Fruit fly (Drosophila melanogaster) whole organism, embryonic: ENCODE results near the gene CG31904.

Experiments
- Awh ChIP-seq: fragments of 200-800 bp; sonication (Bioruptor generic); IDR thresholded peaks from 2 replicates; pipeline ENCODE4, ENCODE4 v1.3.6; 2022; ENCODE audit warnings: missing biosample characterization, missing genetic modification characterization
- CG11504 ChIP-seq: fragments of 200-800 bp; sonication (Bioruptor generic); optimal IDR thresholded peaks from 3 replicates; lab custom pipeline; 2019; ENCODE audit warnings: missing biosample characterization, mild to moderate bottlenecking, missing genetic modification characterization, moderate library complexity
- CG12104 ChIP-seq: fragments of 200-800 bp; sonication (Bioruptor generic); optimal IDR thresholded peaks from 3 replicates; lab custom pipeline; 2016; ENCODE audit warnings: missing biosample characterization, missing genetic modification characterization
- CG12744 ChIP-seq: fragments of 200-800 bp; sonication (Bioruptor generic); optimal IDR thresholded peaks from 2 replicates; lab custom pipeline; 2016; ENCODE audit warnings: missing biosample characterization, missing genetic modification characterization
- CG13424 ChIP-seq: fragments of 200-800 bp; sonication (Bioruptor generic); optimal IDR thresholded peaks from 2 replicates; lab custom pipeline; 2019; ENCODE audit warnings: missing biosample characterization, mild to moderate bottlenecking, missing genetic modification characterization, moderate library complexity
- CG16863 ChIP-seq: fragments of 200-800 bp; sonication (Bioruptor generic); optimal IDR thresholded peaks from 3 replicates; lab custom pipeline; 2016; ENCODE audit warnings: missing biosample characterization, missing genetic modification characterization
- CG17385 ChIP-seq: fragments of 200-800 bp; sonication (Bioruptor generic); optimal IDR thresholded peaks from 3 replicates; lab custom pipeline; 2018; ENCODE audit warnings: missing biosample characterization, mild to moderate bottlenecking, missing genetic modification characterization
- CG17568 ChIP-seq: fragments of 200-800 bp; sonication (Bioruptor generic); optimal IDR thresholded peaks from 2 replicates; lab custom pipeline; 2018; ENCODE audit warnings: missing biosample characterization, mild to moderate bottlenecking, missing genetic modification characterization, moderate library complexity
- CG17612 ChIP-seq: fragments of 200-800 bp; sonication (Bioruptor generic); IDR thresholded peaks from 2 replicates; pipeline ENCODE4 v1.3.6; 2022; ENCODE audit warnings: missing biosample characterization, missing genetic modification characterization
- CG32532 ChIP-seq: fragments of 200-800 bp; sonication (Bioruptor generic); IDR thresholded peaks from 2 replicates; pipeline ENCODE4 v1.3.6; 2022; ENCODE audit warnings: missing biosample characterization, missing genetic modification characterization
- CG34422 ChIP-seq: fragments of 200-800 bp; sonication (Bioruptor generic); IDR thresholded peaks from 3 replicates; pipeline ENCODE4 v1.3.6; 2022; ENCODE audit warnings: missing biosample characterization, missing genetic modification characterization
- CG3995 ChIP-seq: fragments of 200-800 bp; sonication (Bioruptor generic); optimal IDR thresholded peaks from 3 replicates; lab custom pipeline; 2016; ENCODE audit warnings: missing biosample characterization, missing genetic modification characterization
- CG4282 ChIP-seq: fragments of 200-800 bp; sonication (Bioruptor generic); optimal IDR thresholded peaks from 2 replicates; lab custom pipeline; 2016; ENCODE audit warnings: missing biosample characterization, missing genetic modification characterization
- CG4424 ChIP-seq: fragments of 200-800 bp; sonication (Bioruptor generic); optimal IDR thresholded peaks from 3 replicates; lab custom pipeline; 2016; ENCODE audit warnings: missing biosample characterization, missing genetic modification characterization
- CG4854 ChIP-seq: fragments of 200-800 bp; sonication (Bioruptor generic); optimal IDR thresholded peaks from 2 replicates; lab custom pipeline; 2016; ENCODE audit warnings: missing biosample characterization, missing genetic modification characterization, inconsistent platforms
- CG5953 ChIP-seq: fragments of 200-800 bp; sonication (Bioruptor generic); IDR thresholded peaks from 2 replicates; pipeline ENCODE4 v1.3.6; 2022; ENCODE audit warnings: missing biosample characterization, missing genetic modification characterization
- CG6654 ChIP-seq: fragments of 200-800 bp; sonication (Bioruptor generic); optimal IDR thresholded peaks from 2 replicates; lab custom pipeline; 2017; ENCODE audit warnings: missing biosample characterization, mild to moderate bottlenecking, missing genetic modification characterization
- CG6689 ChIP-seq: fragments of 200-800 bp; sonication (Bioruptor generic); IDR thresholded peaks from 2 replicates; pipeline ENCODE4 v1.3.6; 2022; ENCODE audit warnings: missing biosample characterization, missing genetic modification characterization
- CG9817 ChIP-seq: fragments of 200-800 bp; sonication (Bioruptor generic); optimal IDR thresholded peaks from 2 replicates; lab custom pipeline; 2018; ENCODE audit warnings: missing biosample characterization, mild to moderate bottlenecking, missing genetic modification characterization, moderate library complexity
- Drgx ChIP-seq: fragments of 200-800 bp; sonication (Bioruptor generic); IDR thresholded peaks from 2 replicates; pipeline ENCODE4 v1.3.6; 2022; ENCODE audit warnings: missing biosample characterization, missing genetic modification characterization
- E2f1 ChIP-seq: fragments of 200-800 bp; sonication (Bioruptor generic); IDR thresholded peaks from 2 replicates; pipeline ENCODE4 v1.3.6; 2022; ENCODE audit warnings: missing biosample characterization, missing genetic modification characterization
- H2.0 ChIP-seq: fragments of 200-800 bp; sonication (Bioruptor generic); IDR thresholded peaks from 2 replicates; pipeline ENCODE4 v1.3.6; 2022; ENCODE audit warnings: missing biosample characterization, missing genetic modification characterization
- Hsf ChIP-seq: fragments of 200-800 bp; sonication (Bioruptor generic); optimal IDR thresholded peaks from 3 replicates; lab custom pipeline; 2016; ENCODE audit warnings: missing biosample characterization, missing genetic modification characterization
- MBD-R2 ChIP-seq: fragments of 200-800 bp; sonication (Bioruptor generic); IDR thresholded peaks from 2 replicates; pipeline ENCODE4 v1.3.6; 2022; ENCODE audit warnings: missing biosample characterization, missing genetic modification characterization
- Myb ChIP-seq: fragments of 200-800 bp; sonication (Bioruptor generic); optimal IDR thresholded peaks from 2 replicates; lab custom pipeline; 2016; ENCODE audit warnings: missing biosample characterization, missing genetic modification characterization
- NK7.1 ChIP-seq: fragments of 200-800 bp; sonication (Bioruptor generic); optimal IDR thresholded peaks from 3 replicates; lab custom pipeline; 2016; ENCODE audit warnings: missing biosample characterization, missing genetic modification characterization
- Poxn ChIP-seq: fragments of 200-800 bp; sonication (Bioruptor generic); IDR thresholded peaks from 2 replicates; pipeline ENCODE4 v1.3.6; 2022; ENCODE audit warnings: missing biosample characterization, missing genetic modification characterization
- Ravus ChIP-seq: fragments of 200-800 bp; sonication (Bioruptor generic); IDR thresholded peaks from 2 replicates; pipeline ENCODE4 v1.3.6; 2022; ENCODE audit warnings: missing biosample characterization, missing genetic modification characterization
- Sox100B ChIP-seq: fragments of 200-800 bp; sonication (Bioruptor generic); optimal IDR thresholded peaks from 3 replicates; lab custom pipeline; 2018; ENCODE audit warnings: missing biosample characterization, mild to moderate bottlenecking, missing genetic modification characterization
- Tbp ChIP-seq: fragments of >200 bp; optimal IDR thresholded peaks from 2 replicates; lab custom pipeline; 2018; ENCODE audit warnings: missing biosample characterization, missing genetic modification characterization
- Usf ChIP-seq: fragments of 200-800 bp; sonication (Bioruptor generic); optimal IDR thresholded peaks from 2 replicates; lab custom pipeline; 2017; ENCODE audit warnings: missing genotype, missing biosample characterization, missing genetic modification characterization
- ase ChIP-seq: fragments of 200-800 bp; sonication (Bioruptor generic); IDR thresholded peaks from 3 replicates; pipeline ENCODE4 v1.3.6; 2022; ENCODE audit warnings: missing biosample characterization, missing genetic modification characterization
- ash1 ChIP-seq: fragments of 200-800 bp; sonication (Bioruptor generic); optimal IDR thresholded peaks from 2 replicates; lab custom pipeline; 2018; ENCODE audit warnings: missing biosample characterization, mild to moderate bottlenecking, missing genetic modification characterization
- bigmax ChIP-seq: fragments of 200-800 bp; sonication (Bioruptor generic); optimal IDR thresholded peaks from 2 replicates; lab custom pipeline; 2018; ENCODE audit warnings: missing biosample characterization, mild to moderate bottlenecking, missing genetic modification characterization
- cato ChIP-seq: fragments of 200-800 bp; sonication (Bioruptor generic); optimal IDR thresholded peaks from 2 replicates; lab custom pipeline; 2016; ENCODE audit warnings: missing biosample characterization, missing genetic modification characterization, borderline replicate concordance
- ci ChIP-seq: fragments of 200-800 bp; sonication (Bioruptor generic); IDR thresholded peaks from 3 replicates; pipeline ENCODE4 v1.3.6; 2022; ENCODE audit warnings: missing biosample characterization, missing genetic modification characterization
- crc ChIP-seq: fragments of 200-800 bp; sonication (Bioruptor generic); optimal IDR thresholded peaks from 2 replicates; lab custom pipeline; 2016; ENCODE audit warnings: missing biosample characterization, missing genetic modification characterization
- croc ChIP-seq: fragments of 200-800 bp; sonication (Bioruptor generic); conservative IDR thresholded peaks from 3 replicates; pipeline ENCODE4 v1.3.6; 2022; ENCODE audit warnings: missing biosample characterization, missing genetic modification characterization
- esg ChIP-seq: fragments of 200-800 bp; sonication (Bioruptor generic); conservative IDR thresholded peaks from 2 replicates; pipeline ENCODE4 v1.3.6; 2022; ENCODE audit warnings: missing biosample characterization, missing genetic modification characterization
- gem ChIP-seq: fragments of 200-800 bp; sonication (Bioruptor generic); optimal IDR thresholded peaks from 2 replicates; lab custom pipeline; 2019; ENCODE audit warnings: missing biosample characterization, mild to moderate bottlenecking, missing genetic modification characterization, moderate library complexity
- gsb ChIP-seq: fragments of 200-800 bp; sonication (Bioruptor generic); IDR thresholded peaks from 2 replicates; pipeline ENCODE4 v1.3.6; 2022; ENCODE audit warnings: missing biosample characterization, missing genetic modification characterization
- hb ChIP-seq: fragments of 200-800 bp; sonication (Bioruptor generic); IDR thresholded peaks from 3 replicates; pipeline ENCODE4 v1.3.6; 2022; ENCODE audit warnings: missing biosample characterization, missing genetic modification characterization; ENCODE audit not compliant: partially characterized antibody
- pan ChIP-seq, 4 experiments: fragments of >200 bp in 3 of 4; fragments of 200-800 bp in 1 of 4; sonication (Bioruptor generic) in 1 of 4; optimal IDR thresholded peaks in 3 of 4; IDR thresholded peaks in 1 of 4; 2 replicates each; pipeline versions ENCODE4 v1.3.6 to Lab custom; 2017 to 2022; ENCODE audit warnings: missing biosample characterization in 2 of 4, missing genetic modification characterization in 2 of 4, mixed read lengths in 1 of 4
- peb ChIP-seq: fragments of 200-800 bp; sonication (Bioruptor generic); IDR thresholded peaks from 2 replicates; pipeline ENCODE4 v1.3.6; 2022; ENCODE audit warnings: missing biosample characterization, missing genetic modification characterization
- pfk ChIP-seq: fragments of 200-800 bp; sonication (Bioruptor generic); optimal IDR thresholded peaks from 2 replicates; lab custom pipeline; 2018; ENCODE audit warnings: missing biosample characterization, mild to moderate bottlenecking, missing genetic modification characterization, moderate library complexity
- rib ChIP-seq: fragments of 200-800 bp; sonication (Bioruptor generic); IDR thresholded peaks from 2 replicates; pipeline ENCODE4 v1.3.6; 2022; ENCODE audit warnings: missing biosample characterization, missing genetic modification characterization
- sens ChIP-seq: fragments of 200-800 bp; sonication (Bioruptor generic); peaks from one replicate; lab custom pipeline; 2016; ENCODE audit warnings: missing biosample characterization, missing genetic modification characterization
- sisA ChIP-seq: fragments of 200-800 bp; sonication (Bioruptor generic); IDR thresholded peaks from 2 replicates; pipeline ENCODE4 v1.3.6; 2022; ENCODE audit warnings: missing biosample characterization, missing genetic modification characterization
- slbo ChIP-seq: fragments of 200-800 bp; sonication (Bioruptor generic); IDR thresholded peaks from 2 replicates; pipeline ENCODE4 v1.3.6; 2022; ENCODE audit warnings: missing biosample characterization, missing genetic modification characterization
- slou ChIP-seq: fragments of 200-800 bp; sonication (Bioruptor generic); optimal IDR thresholded peaks from 3 replicates; lab custom pipeline; 2016; ENCODE audit warnings: missing biosample characterization, missing genetic modification characterization
- tin ChIP-seq: fragments of 200-800 bp; sonication (Bioruptor generic); optimal IDR thresholded peaks from 3 replicates; lab custom pipeline; 2016; ENCODE audit warnings: missing biosample characterization, missing genetic modification characterization
- vvl ChIP-seq: fragments of 200-800 bp; sonication (Bioruptor generic); IDR thresholded peaks from 2 replicates; pipeline ENCODE4 v1.3.6; 2022; ENCODE audit warnings: missing biosample characterization, missing genetic modification characterization

The CG31904 gene

dm6 chr2L:7756835-7757234, 18.2 kb upstream of the CG31904 start (continued):
- 0 out of 3 replicates have a peak, but pooled peaks have one; percentile 16 for TF ChIP-seq CG34422 (GFP tag; lab: Robert Waterston, UW)
- no peak for TF ChIP-seq CG6654 (GFP tag; lab: Kevin White, UChicago)
- TF ChIP-seq CG5953 (GFP tag; lab: Robert Waterston, UW): 0 out of 2 replicates have a peak, but pooled peaks have one; percentile 16
- peak; percentile 34 for TF ChIP-seq CG11504 (tag; lab: Kevin White, UChicago)
- TF ChIP-seq tin (GFP tag; lab: Kevin White, UChicago): no peak
- TF ChIP-seq CG4424 (GFP tag; lab: Kevin White, UChicago): no peak
- TF ChIP-seq slou (GFP tag; lab: Kevin White, UChicago): no peak
- no peak for TF ChIP-seq CG17568 (GFP tag; lab: Kevin White, UChicago)
- TF ChIP-seq Awh (GFP tag; lab: Robert Waterston, UW): 0 out of 2 replicates have a peak, but pooled peaks have one; percentile 10
- peak; percentile 56; the same call in 1 of the 2 replicates for TF ChIP-seq CG32532 (GFP tag; lab: Robert Waterston, UW)
- TF ChIP-seq Usf (GFP tag; lab: Kevin White, UChicago): no peak
- peak; percentile 56; the same call in 1 of the 2 replicates for TF ChIP-seq slbo
- TF ChIP-seq CG4854 (GFP tag; lab: Kevin White, UChicago): no peak
- no peak for TF ChIP-seq NK7.1 (GFP tag; lab: Kevin White, UChicago)
- TF ChIP-seq CG17612: no peak
- TF ChIP-seq cato (GFP tag; lab: Kevin White, UChicago): no peak
- TF ChIP-seq Drgx: 0 out of 2 replicates have a peak, but pooled peaks have one; percentile 23
- TF ChIP-seq Sox100B (GFP tag; lab: Kevin White, UChicago): no peak
- TF ChIP-seq croc: no peak
- peak; percentile 34; the same call in 1 of the 2 replicates for TF ChIP-seq H2.0 (GFP tag; lab: Robert Waterston, UW)
- TF ChIP-seq bigmax: no peak
- TF ChIP-seq CG9817 (tag; lab: Kevin White, UChicago): no peak
- no peak for TF ChIP-seq Poxn (GFP tag; lab: Robert Waterston, UW)
- TF ChIP-seq peb (GFP tag; lab: Robert Waterston, UW): no peak
- TF ChIP-seq crc (GFP tag; lab: Kevin White, UChicago): no peak
- TF ChIP-seq vvl: no peak
- TF ChIP-seq CG6689 (GFP tag; lab: Robert Waterston, UW): no peak
- no peak for TF ChIP-seq pan (optimal IDR thresholded peaks at IDR 0.05; lab: Kevin White, UChicago)
- peak in 1 of 2 experiments; percentile 48 for TF ChIP-seq pan (GFP tag; optimal IDR thresholded peaks at IDR 0.05 in 1 of 2, IDR thresholded peaks at IDR 0.05 in 1 of 2)
- peak; percentile 50 for TF ChIP-seq gem (tag; lab: Kevin White, UChicago)
- no peak for TF ChIP-seq ci (GFP tag; lab: Robert Waterston, UW)
- no peak for TF ChIP-seq Ravus (GFP tag; lab: Robert Waterston, UW)
- no peak for TF ChIP-seq MBD-R2 (GFP tag; lab: Robert Waterston, UW)
- no peak for TF ChIP-seq pfk (GFP tag; lab: Kevin White, UChicago)
- no peak for TF ChIP-seq hb
- TF ChIP-seq CG12744 (GFP tag; lab: Kevin White, UChicago): no peak
- no peak for TF ChIP-seq CG12104 (GFP tag; lab: Kevin White, UChicago)
- TF ChIP-seq rib (GFP tag; lab: Robert Waterston, UW): no peak
- TF ChIP-seq Tbp (GFP tag; lab: Kevin White, UChicago): no peak
- TF ChIP-seq Hsf: no peak
- TF ChIP-seq CG17385 (GFP tag; lab: Kevin White, UChicago): no peak
- 0 out of 3 replicates have a peak, but pooled peaks have one; percentile 28 for TF ChIP-seq ase (GFP tag; lab: Robert Waterston, UW)
- TF ChIP-seq CG13424: no peak
- TF ChIP-seq sisA: no peak
- TF ChIP-seq esg: no peak
- no peak for TF ChIP-seq gsb (GFP tag; lab: Robert Waterston, UW)
- TF ChIP-seq CG3995: no peak
- TF ChIP-seq E2f1: peak; percentile 22; the same call in 1 of the 2 replicates
- TF ChIP-seq CG16863 (GFP tag; lab: Kevin White, UChicago): no peak
- TF ChIP-seq CG4282: no peak
- no peak for TF ChIP-seq Myb
- TF ChIP-seq ash1: no peak
- TF ChIP-seq sens (GFP tag; lab: Kevin White, UChicago): peak; percentile 69
